Fruit fly (Drosophila melanogaster) whole organism, embryonic: ENCODE data around the gene CG43339.

Experiments used
- ATbp ChIP-seq: fragments of 200-800 bp; sonication (Bioruptor generic); optimal IDR thresholded peaks from 2 replicates; lab custom pipeline; 2017; ENCODE audit warnings: missing biosample characterization, mild to moderate bottlenecking, missing genetic modification characterization, missing genetic modification reagents
- Abd-B ChIP-seq: fragments of 200-800 bp; sonication (Bioruptor generic); optimal IDR thresholded peaks from 2 replicates; lab custom pipeline; 2018; ENCODE audit warnings: missing biosample characterization, mild to moderate bottlenecking, missing genetic modification characterization, moderate library complexity
- Atf3 ChIP-seq: fragments of 200-800 bp; sonication (Bioruptor generic); optimal IDR thresholded peaks from 3 replicates; lab custom pipeline; 2016; ENCODE audit warnings: missing biosample characterization, missing genetic modification characterization
- Awh ChIP-seq: fragments of 200-800 bp; sonication (Bioruptor generic); IDR thresholded peaks from 2 replicates; pipeline ENCODE4, ENCODE4 v1.3.6; 2022; ENCODE audit warnings: missing biosample characterization, missing genetic modification characterization
- Bgb ChIP-seq: fragments of 200-800 bp; sonication (Bioruptor generic); IDR thresholded peaks from 2 replicates; pipeline ENCODE4 v1.3.6; 2022; ENCODE audit warnings: missing biosample characterization, missing genetic modification characterization; ENCODE audit not compliant: partially characterized antibody
- Bteb2 ChIP-seq: fragments of 200-800 bp; sonication (Bioruptor generic); optimal IDR thresholded peaks from 2 replicates; lab custom pipeline; 2016; ENCODE audit warnings: missing biosample characterization, missing genetic modification characterization
- CG10431 ChIP-seq: fragments of 200-800 bp; sonication (Bioruptor generic); optimal IDR thresholded peaks from 3 replicates; lab custom pipeline; 2018; ENCODE audit warnings: missing biosample characterization, mild to moderate bottlenecking, missing genetic modification characterization
- CG11696 ChIP-seq: fragments of 200-800 bp; sonication (Bioruptor generic); IDR thresholded peaks from 2 replicates; pipeline ENCODE4 v1.3.6; 2022; ENCODE audit warnings: missing biosample characterization, missing genetic modification characterization
- CG12942 ChIP-seq: fragments of 200-800 bp; sonication (Bioruptor generic); optimal IDR thresholded peaks from 3 replicates; lab custom pipeline; 2016; ENCODE audit warnings: missing biosample characterization, missing genetic modification characterization
- CG13624 ChIP-seq: fragments of 200-800 bp; sonication (Bioruptor generic); optimal IDR thresholded peaks from 2 replicates; lab custom pipeline; 2016; ENCODE audit warnings: missing biosample characterization, missing genetic modification characterization
- CG14965 ChIP-seq: fragments of 200-800 bp; sonication (Bioruptor generic); optimal IDR thresholded peaks from 2 replicates; lab custom pipeline; 2016; ENCODE audit warnings: missing biosample characterization, missing genetic modification characterization, borderline replicate concordance
- CG3726 ChIP-seq: fragments of 200-800 bp; sonication (Bioruptor generic); IDR thresholded peaks from 3 replicates; pipeline ENCODE4, ENCODE4 v1.3.6; 2022; ENCODE audit warnings: missing biosample characterization, missing genetic modification characterization
- CG4820 ChIP-seq: fragments of 200-800 bp; sonication (Bioruptor generic); optimal IDR thresholded peaks from 3 replicates; lab custom pipeline; 2016; ENCODE audit warnings: missing biosample characterization, missing genetic modification characterization
- CG6175 ChIP-seq: fragments of 200-800 bp; sonication (Bioruptor generic); IDR thresholded peaks from 3 replicates; pipeline ENCODE4 v1.3.6; 2022; ENCODE audit warnings: missing biosample characterization, missing genetic modification characterization
- CG6791 ChIP-seq: fragments of 200-800 bp; sonication (Bioruptor generic); IDR thresholded peaks from 3 replicates; pipeline ENCODE4 v1.3.6; 2022; ENCODE audit warnings: missing biosample characterization, missing genetic modification characterization; ENCODE audit not compliant: partially characterized antibody
- CG7271 ChIP-seq: fragments of 200-800 bp; sonication (Bioruptor generic); optimal IDR thresholded peaks from 2 replicates; lab custom pipeline; 2018; ENCODE audit warnings: missing biosample characterization, mild to moderate bottlenecking, missing genetic modification characterization, moderate library complexity
- CG7745 ChIP-seq: fragments of 200-800 bp; sonication (Bioruptor generic); optimal IDR thresholded peaks from 2 replicates; lab custom pipeline; 2018; ENCODE audit warnings: missing biosample characterization, mild to moderate bottlenecking, missing genetic modification characterization, moderate library complexity
- CG7786 ChIP-seq: fragments of 200-800 bp; sonication (Bioruptor generic); optimal IDR thresholded peaks from 2 replicates; lab custom pipeline; 2016; ENCODE audit warnings: missing biosample characterization, missing genetic modification characterization
- CG8478 ChIP-seq: fragments of >200 bp; optimal IDR thresholded peaks from 2 replicates; lab custom pipeline; 2018
- CG9215 ChIP-seq: fragments of 200-800 bp; sonication (Bioruptor generic); IDR thresholded peaks from 2 replicates; pipeline ENCODE4 v1.3.6; 2022; ENCODE audit warnings: missing biosample characterization, missing genetic modification characterization
- Chrac-16 ChIP-seq: fragments of 200-800 bp; sonication (Bioruptor generic); optimal IDR thresholded peaks from 3 replicates; lab custom pipeline; 2016; ENCODE audit warnings: missing biosample characterization, missing genetic modification characterization
- Doc3 ChIP-seq: fragments of 200-800 bp; sonication (Bioruptor generic); IDR thresholded peaks from 3 replicates; pipeline ENCODE4 v1.3.6; 2022; ENCODE audit warnings: missing biosample characterization, missing genetic modification characterization; ENCODE audit not compliant: partially characterized antibody
- Dref ChIP-seq: fragments of 200-800 bp; sonication (Bioruptor generic); IDR thresholded peaks from 2 replicates; pipeline ENCODE4 v1.3.6; 2022; ENCODE audit warnings: missing biosample characterization, missing genetic modification characterization
- Hey ChIP-seq: fragments of 200-800 bp; sonication (Bioruptor generic); optimal IDR thresholded peaks from 3 replicates; lab custom pipeline; 2018; ENCODE audit warnings: missing biosample characterization, mild to moderate bottlenecking, missing genetic modification characterization
- Med ChIP-seq: fragments of 200-800 bp; sonication (Bioruptor generic); peaks from one replicate; lab custom pipeline; 2016; ENCODE audit warnings: missing biosample characterization, missing genetic modification characterization, mild to moderate bottlenecking, inconsistent platforms, moderate library complexity
- Mes4 ChIP-seq: fragments of 200-800 bp; sonication (Bioruptor generic); optimal IDR thresholded peaks from 2 replicates; lab custom pipeline; 2016; ENCODE audit warnings: missing biosample characterization, missing genetic modification characterization
- Oaz ChIP-seq: fragments of 200-800 bp; sonication (Bioruptor generic); IDR thresholded peaks from 2 replicates; pipeline ENCODE4 v1.3.6; 2022; ENCODE audit warnings: missing biosample characterization, missing genetic modification characterization
- Stat92E ChIP-seq, 3 experiments: fragments of >200 bp in 2 of 3; fragments of 200-800 bp in 1 of 3; sonication (Bioruptor generic) in 1 of 3; optimal IDR thresholded peaks; 2 replicates each; lab custom pipeline; 2017 to 2019; ENCODE audit warnings: missing biosample characterization in 3 of 3, missing genetic modification characterization in 3 of 3, mild to moderate bottlenecking in 1 of 3, moderate library complexity in 1 of 3
- caup ChIP-seq: fragments of 200-800 bp; sonication (Bioruptor generic); optimal IDR thresholded peaks from 3 replicates; lab custom pipeline; 2017; ENCODE audit warnings: missing biosample characterization, mild to moderate bottlenecking, missing genetic modification characterization, moderate library complexity; ENCODE audit not compliant: severe bottlenecking
- cg ChIP-seq: fragments of 200-800 bp; sonication (Bioruptor generic); optimal IDR thresholded peaks from 3 replicates; lab custom pipeline; 2019; ENCODE audit warnings: missing biosample characterization, mild to moderate bottlenecking, missing genetic modification characterization, moderate library complexity
- chinmo ChIP-seq: fragments of 200-800 bp; sonication (Bioruptor generic); IDR thresholded peaks from 4 replicates; pipeline ENCODE4 v1.3.6; 2022; ENCODE audit warnings: missing biosample characterization, missing genetic modification characterization; ENCODE audit not compliant: partially characterized antibody
- danr ChIP-seq: fragments of 200-800 bp; sonication (Bioruptor generic); IDR thresholded peaks from 2 replicates; pipeline ENCODE4 v1.3.6; 2022; ENCODE audit warnings: missing biosample characterization, missing genetic modification characterization
- dmrt99B ChIP-seq: fragments of 200-800 bp; sonication (Bioruptor generic); optimal IDR thresholded peaks from 2 replicates; lab custom pipeline; 2018; ENCODE audit warnings: missing biosample characterization, mild to moderate bottlenecking, missing genetic modification characterization, moderate library complexity
- fd96Cb ChIP-seq: fragments of 200-800 bp; sonication (Bioruptor generic); optimal IDR thresholded peaks from 2 replicates; lab custom pipeline; 2018; ENCODE audit warnings: missing biosample characterization, mild to moderate bottlenecking, missing genetic modification characterization, moderate library complexity
- grau ChIP-seq: fragments of 200-800 bp; optimal IDR thresholded peaks from 3 replicates; lab custom pipeline; 2019; ENCODE audit warnings: missing biosample characterization, mild to moderate bottlenecking, missing genetic modification characterization, moderate library complexity
- gt ChIP-seq: fragments of 200-800 bp; sonication (Bioruptor generic); IDR thresholded peaks from 2 replicates; pipeline ENCODE4 v1.3.6; 2022; ENCODE audit warnings: missing biosample characterization, missing genetic modification characterization
- inv ChIP-seq: fragments of 200-800 bp; sonication (Bioruptor generic); IDR thresholded peaks from 2 replicates; pipeline ENCODE4 v1.3.6; 2022; ENCODE audit warnings: missing biosample characterization, missing genetic modification characterization; ENCODE audit not compliant: partially characterized antibody
- mld ChIP-seq: fragments of 200-800 bp; sonication (Bioruptor generic); IDR thresholded peaks from 3 replicates; pipeline ENCODE4 v1.3.6; 2022; ENCODE audit warnings: missing biosample characterization, missing genetic modification characterization; ENCODE audit not compliant: partially characterized antibody
- nerfin-1 ChIP-seq: fragments of 200-800 bp; sonication (Bioruptor generic); optimal IDR thresholded peaks from 3 replicates; lab custom pipeline; 2019; ENCODE audit warnings: missing biosample characterization, mild to moderate bottlenecking, missing genetic modification characterization, moderate library complexity
- nmo ChIP-seq: fragments of 200-800 bp; sonication (Bioruptor generic); optimal IDR thresholded peaks from 2 replicates; lab custom pipeline; 2018; ENCODE audit warnings: missing biosample characterization, mild to moderate bottlenecking, missing genetic modification characterization, moderate library complexity
- pan ChIP-seq, 4 experiments: fragments of >200 bp in 3 of 4; fragments of 200-800 bp in 1 of 4; sonication (Bioruptor generic) in 1 of 4; optimal IDR thresholded peaks in 3 of 4; IDR thresholded peaks in 1 of 4; 2 replicates each; pipeline versions ENCODE4 v1.3.6 to Lab custom; 2017 to 2022; ENCODE audit warnings: missing biosample characterization in 2 of 4, missing genetic modification characterization in 2 of 4, mixed read lengths in 1 of 4
- pb ChIP-seq: fragments of 200-800 bp; sonication (Bioruptor generic); optimal IDR thresholded peaks from 3 replicates; lab custom pipeline; 2016; ENCODE audit warnings: missing biosample characterization, missing genetic modification characterization
- ro ChIP-seq: fragments of 200-800 bp; sonication (Bioruptor generic); IDR thresholded peaks from 2 replicates; pipeline ENCODE4 v1.3.6; 2022; ENCODE audit warnings: missing biosample characterization, missing genetic modification characterization
- seq ChIP-seq: fragments of 200-800 bp; sonication (Bioruptor generic); IDR thresholded peaks from 2 replicates; pipeline ENCODE4 v1.3.6; 2022; ENCODE audit warnings: missing biosample characterization, missing genetic modification characterization
- sisA ChIP-seq: fragments of 200-800 bp; sonication (Bioruptor generic); IDR thresholded peaks from 2 replicates; pipeline ENCODE4 v1.3.6; 2022; ENCODE audit warnings: missing biosample characterization, missing genetic modification characterization
- so ChIP-seq: fragments of 200-800 bp; sonication (Bioruptor generic); IDR thresholded peaks from 3 replicates; pipeline ENCODE4 v1.3.6; 2022; ENCODE audit warnings: missing biosample characterization, missing genetic modification characterization
- tap ChIP-seq: fragments of 200-800 bp; optimal IDR thresholded peaks from 3 replicates; lab custom pipeline; 2019; ENCODE audit warnings: missing biosample characterization, mild to moderate bottlenecking, missing genetic modification characterization, moderate library complexity
- tio ChIP-seq: fragments of 200-800 bp; sonication (Bioruptor generic); optimal IDR thresholded peaks from 2 replicates; lab custom pipeline; 2017; ENCODE audit warnings: missing biosample characterization, missing genetic modification characterization, inconsistent platforms

Gene CG43339

DNA sequence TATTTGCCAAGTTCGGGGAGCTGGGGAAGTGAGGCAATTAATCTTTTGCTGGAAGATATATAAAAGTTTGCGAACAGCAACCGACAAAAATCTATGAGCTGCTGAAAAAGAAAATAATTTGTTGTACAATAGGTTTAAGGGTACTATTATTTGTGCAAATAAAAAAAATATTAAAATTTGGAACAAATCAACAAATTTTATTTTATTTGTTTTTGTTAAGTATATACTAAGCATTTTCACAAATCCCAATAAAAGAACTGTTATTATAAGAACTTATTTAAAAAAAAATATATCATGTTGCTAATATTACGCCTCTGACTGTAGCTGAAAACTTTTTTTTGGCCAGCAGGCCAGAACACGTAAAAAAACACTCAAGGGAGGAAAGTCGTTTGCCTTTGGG, 15.0 kb downstream of the CG43339 start (continued):
- TF ChIP-seq CG13624 (GFP tag; lab: Kevin White, UChicago), result no peak
- TF ChIP-seq nerfin-1 (tag; lab: Kevin White, UChicago), result no peak
- no peak for TF ChIP-seq Bteb2 (GFP tag; lab: Kevin White, UChicago)
- no peak for TF ChIP-seq tio (GFP tag; lab: Kevin White, UChicago)
- TF ChIP-seq Awh (GFP tag; lab: Robert Waterston, UW), result no peak
- no peak for TF ChIP-seq Dref (GFP tag; lab: Robert Waterston, UW)
- no peak for TF ChIP-seq CG10431 (GFP tag; lab: Kevin White, UChicago)
- no peak for TF ChIP-seq Atf3
- no peak for TF ChIP-seq pan (optimal IDR thresholded peaks at IDR 0.05; lab: Kevin White, UChicago)
- peak in 1 of 2 experiments; percentile 40 for TF ChIP-seq pan (GFP tag; optimal IDR thresholded peaks at IDR 0.05 in 1 of 2, IDR thresholded peaks at IDR 0.05 in 1 of 2)
- no peak for TF ChIP-seq seq (GFP tag; lab: Robert Waterston, UW)
- TF ChIP-seq dmrt99B, result peak; percentile 70
- TF ChIP-seq Mes4 (GFP tag; lab: Kevin White, UChicago), result no peak
- no peak for TF ChIP-seq ATbp
- no peak for TF ChIP-seq Stat92E (GFP tag; optimal IDR thresholded peaks at IDR 0.05; lab: Kevin White, UChicago)
- no peak for TF ChIP-seq Oaz (GFP tag; lab: Robert Waterston, UW)
- TF ChIP-seq Bgb (GFP tag; lab: Robert Waterston, UW), result no peak
- TF ChIP-seq CG3726, result no peak
- no peak for TF ChIP-seq Doc3
- no peak for TF ChIP-seq Chrac-16 (GFP tag; lab: Kevin White, UChicago)
- 0 out of 2 replicates have a peak, but pooled peaks have one; percentile 21 for TF ChIP-seq CG9215 (GFP tag; lab: Robert Waterston, UW)
- no peak for TF ChIP-seq Hey
- TF ChIP-seq danr, result no peak
- TF ChIP-seq gt (GFP tag; lab: Robert Waterston, UW), result no peak
- no peak for TF ChIP-seq CG6791 (GFP tag; lab: Robert Waterston, UW)
- TF ChIP-seq CG11696, result 0 out of 2 replicates have a peak, but pooled peaks have one; percentile 18
- no peak for TF ChIP-seq inv (GFP tag; lab: Robert Waterston, UW)
- peak; percentile 33 for TF ChIP-seq Abd-B (GFP tag; lab: Kevin White, UChicago)
- TF ChIP-seq cg, result no peak
- TF ChIP-seq CG8478 (lab: Kevin White, UChicago), result no peak
- no peak for TF ChIP-seq CG6175 (GFP tag; lab: Robert Waterston, UW)
- no peak for TF ChIP-seq so (GFP tag; lab: Robert Waterston, UW)
- no peak for TF ChIP-seq sisA (GFP tag; lab: Robert Waterston, UW)
- no peak for TF ChIP-seq CG7745 (tag; lab: Kevin White, UChicago)
- TF ChIP-seq caup (GFP tag; lab: Kevin White, UChicago), result peak; percentile 18
- no peak for TF ChIP-seq pb
- no peak for TF ChIP-seq mld (GFP tag; lab: Robert Waterston, UW)
- TF ChIP-seq fd96Cb, result peak; percentile 21
- no peak for TF ChIP-seq chinmo (GFP tag; lab: Robert Waterston, UW)
- no peak for TF ChIP-seq ro (GFP tag; lab: Robert Waterston, UW)
- peak; percentile 35 for TF ChIP-seq grau
- TF ChIP-seq CG4820, result no peak
- TF ChIP-seq Med, result peak; percentile 28
- TF ChIP-seq tap (tag; lab: Kevin White, UChicago), result no peak
- no peak for TF ChIP-seq CG7786 (GFP tag; lab: Kevin White, UChicago)
- TF ChIP-seq CG7271 (tag; lab: Kevin White, UChicago), result no peak
- no peak for TF ChIP-seq CG12942
- peak; percentile 38 for TF ChIP-seq nmo (GFP tag; lab: Kevin White, UChicago)
- no peak for TF ChIP-seq CG14965
